Worm (Caenorhabditis elegans) whole organism, late embryonic: ENCODE measurements around the gene C10F3.7.
A peak's percentile ranks its signal among the peaks of the same experiment; 100 is the strongest.

ENCODE experiments used
- C38D4.7 ChIP-seq: fragments of 200-800 bp; sonication (Bioruptor generic); optimal IDR thresholded peaks from 2 replicates; lab custom pipeline; 2018; ENCODE audit warnings: mild to moderate bottlenecking, missing genetic modification characterization, moderate library complexity, missing compliant biosample characterization
- F13H6.1 ChIP-seq: sonication (generic microtip); optimal IDR thresholded peaks from 2 replicates; lab custom pipeline; 2016; ENCODE audit warnings: missing genetic modification characterization, missing compliant biosample characterization
- K09A11.1 ChIP-seq: sonication (generic microtip); optimal IDR thresholded peaks from 2 replicates; lab custom pipeline; 2017; ENCODE audit warnings: antibody characterized with exemption, mild to moderate bottlenecking, missing genetic modification characterization, missing compliant biosample characterization; ENCODE audit not compliant: insufficient read depth
- T23F11.4 ChIP-seq: fragments of 200-800 bp; sonication (Bioruptor generic); optimal IDR thresholded peaks from 2 replicates; lab custom pipeline; 2018; ENCODE audit warnings: mild to moderate bottlenecking, missing genetic modification characterization, missing compliant biosample characterization
- Y22D7AL.16 ChIP-seq: sonication (generic microtip); optimal IDR thresholded peaks from 2 replicates; lab custom pipeline; 2016; ENCODE audit warnings: missing genetic modification characterization, missing compliant biosample characterization
- ceh-18 ChIP-seq: sonication (generic microtip); optimal IDR thresholded peaks from 2 replicates; lab custom pipeline; 2016; ENCODE audit warnings: missing genetic modification characterization, missing compliant biosample characterization
- ceh-19 ChIP-seq: fragments of 200-800 bp; sonication (Bioruptor generic); optimal IDR thresholded peaks from 2 replicates; lab custom pipeline; 2018; ENCODE audit warnings: mild to moderate bottlenecking, missing genetic modification characterization, missing compliant biosample characterization
- ceh-22 ChIP-seq: sonication (generic microtip); optimal IDR thresholded peaks from 2 replicates; lab custom pipeline; 2017; ENCODE audit warnings: missing biosample characterization, missing genetic modification characterization
- ceh-31 ChIP-seq: sonication (generic microtip); optimal IDR thresholded peaks from 2 replicates; lab custom pipeline; 2016; ENCODE audit warnings: missing genetic modification characterization, missing compliant biosample characterization
- ceh-6 ChIP-seq: fragments of 200-800 bp; sonication (Bioruptor generic); optimal IDR thresholded peaks from 2 replicates; lab custom pipeline; 2018; ENCODE audit warnings: mild to moderate bottlenecking, missing genetic modification characterization, missing compliant biosample characterization
- ceh-9 ChIP-seq: sonication (generic microtip); optimal IDR thresholded peaks from 2 replicates; lab custom pipeline; 2016; ENCODE audit warnings: mild to moderate bottlenecking, missing genetic modification characterization, inconsistent platforms, missing compliant biosample characterization
- che-1 ChIP-seq: sonication (generic microtip); optimal IDR thresholded peaks from 2 replicates; lab custom pipeline; 2016; ENCODE audit warnings: mild to moderate bottlenecking, missing genetic modification characterization, missing compliant biosample characterization
- ets-4 ChIP-seq: sonication (generic microtip); optimal IDR thresholded peaks from 2 replicates; lab custom pipeline; 2016; ENCODE audit warnings: missing genetic modification characterization, missing compliant biosample characterization
- eyg-1 ChIP-seq: sonication (generic microtip); optimal IDR thresholded peaks from 2 replicates; lab custom pipeline; 2016; ENCODE audit warnings: missing genotype, missing genetic modification characterization, missing compliant biosample characterization
- fkh-10 ChIP-seq: fragments of 150-350 bp; optimal IDR thresholded peaks from 2 replicates; lab custom pipeline; 2014; ENCODE audit warnings: missing biosample characterization, missing genetic modification reagents, missing genetic modification characterization
- fkh-6 ChIP-seq: sonication (generic microtip); optimal IDR thresholded peaks from 2 replicates; lab custom pipeline; 2016; ENCODE audit warnings: missing genetic modification characterization, missing compliant biosample characterization
- hlh-13 ChIP-seq: fragments of 200-800 bp; sonication (Bioruptor generic); optimal IDR thresholded peaks from 2 replicates; lab custom pipeline; 2018; ENCODE audit warnings: mild to moderate bottlenecking, missing genetic modification characterization, missing compliant biosample characterization
- hlh-30 ChIP-seq: sonication (generic microtip); optimal IDR thresholded peaks from 2 replicates; lab custom pipeline; 2017; ENCODE audit warnings: antibody characterized with exemption, missing genetic modification characterization, missing compliant biosample characterization; ENCODE audit not compliant: insufficient read depth
- hlh-8 ChIP-seq: sonication (generic microtip); optimal IDR thresholded peaks from 2 replicates; lab custom pipeline; 2016; ENCODE audit warnings: missing genotype, missing genetic modification characterization, missing compliant biosample characterization
- lin-11 ChIP-seq: fragments of 200-800 bp; sonication (Bioruptor generic); optimal IDR thresholded peaks from 2 replicates; lab custom pipeline; 2018; ENCODE audit warnings: mild to moderate bottlenecking, missing genetic modification characterization, missing compliant biosample characterization
- nfya-1 ChIP-seq: sonication (generic microtip); optimal IDR thresholded peaks from 2 replicates; lab custom pipeline; 2017; ENCODE audit warnings: missing genetic modification characterization, mild to moderate bottlenecking, missing compliant biosample characterization, antibody characterized with exemption, moderate library complexity
- npax-4 ChIP-seq: sonication (generic microtip); optimal IDR thresholded peaks from 2 replicates; lab custom pipeline; 2016; ENCODE audit warnings: missing genetic modification characterization, missing compliant biosample characterization
- pag-3 ChIP-seq: sonication (generic microtip); optimal IDR thresholded peaks from 2 replicates; lab custom pipeline; 2016; ENCODE audit warnings: missing compliant biosample characterization, missing genetic modification characterization, borderline replicate concordance
- pat-9 ChIP-seq: fragments of 200-800 bp; sonication (Bioruptor generic); optimal IDR thresholded peaks from 2 replicates; lab custom pipeline; 2018; ENCODE audit warnings: mild to moderate bottlenecking, missing genetic modification characterization, moderate library complexity, missing compliant biosample characterization
- pha-2 ChIP-seq: sonication (generic microtip); optimal IDR thresholded peaks from 2 replicates; lab custom pipeline; 2017; ENCODE audit warnings: mild to moderate bottlenecking, missing genetic modification characterization, missing compliant biosample characterization
- pqm-1 ChIP-seq: sonication (generic microtip); optimal IDR thresholded peaks from 2 replicates; lab custom pipeline; 2016; ENCODE audit warnings: missing genetic modification characterization, missing compliant biosample characterization
- sox-4 ChIP-seq: sonication (generic microtip); optimal IDR thresholded peaks from 2 replicates; lab custom pipeline; 2017; ENCODE audit warnings: mild to moderate bottlenecking, missing genetic modification characterization, inconsistent platforms, missing compliant biosample characterization
- ttx-3 ChIP-seq: sonication (generic microtip); optimal IDR thresholded peaks from 2 replicates; lab custom pipeline; 2016; ENCODE audit warnings: missing genetic modification reagents, missing genetic modification characterization, missing compliant biosample characterization
- unc-3 ChIP-seq, 2 experiments: fragments of 200-800 bp in 1 of 2; sonication (Bioruptor generic) in 1 of 2; sonication (generic microtip) in 1 of 2; conservative IDR thresholded peaks in 1 of 2; optimal IDR thresholded peaks in 1 of 2; 2 replicates each; pipeline versions ENCODE4 v1.3.6 to Lab custom; 2016 to 2022; ENCODE audit warnings: missing compliant biosample characterization in 2 of 2, missing genetic modification characterization in 2 of 2, missing genetic modification reagents in 1 of 2
- unc-42 ChIP-seq: sonication (generic microtip); optimal IDR thresholded peaks from 2 replicates; lab custom pipeline; 2016; ENCODE audit warnings: missing genotype, missing genetic modification characterization, missing compliant biosample characterization
- unc-55 ChIP-seq: sonication (generic microtip); optimal IDR thresholded peaks from 2 replicates; lab custom pipeline; 2017; ENCODE audit warnings: missing biosample characterization, missing genetic modification reagents, missing genetic modification characterization
- unc-86 ChIP-seq: sonication (generic microtip); optimal IDR thresholded peaks from 2 replicates; lab custom pipeline; 2016; ENCODE audit warnings: missing genetic modification characterization, missing compliant biosample characterization
- zip-5 ChIP-seq: sonication (generic microtip); optimal IDR thresholded peaks from 2 replicates; lab custom pipeline; 2016; ENCODE audit warnings: missing genetic modification characterization, missing compliant biosample characterization

C10F3.7 gene

DNA sequence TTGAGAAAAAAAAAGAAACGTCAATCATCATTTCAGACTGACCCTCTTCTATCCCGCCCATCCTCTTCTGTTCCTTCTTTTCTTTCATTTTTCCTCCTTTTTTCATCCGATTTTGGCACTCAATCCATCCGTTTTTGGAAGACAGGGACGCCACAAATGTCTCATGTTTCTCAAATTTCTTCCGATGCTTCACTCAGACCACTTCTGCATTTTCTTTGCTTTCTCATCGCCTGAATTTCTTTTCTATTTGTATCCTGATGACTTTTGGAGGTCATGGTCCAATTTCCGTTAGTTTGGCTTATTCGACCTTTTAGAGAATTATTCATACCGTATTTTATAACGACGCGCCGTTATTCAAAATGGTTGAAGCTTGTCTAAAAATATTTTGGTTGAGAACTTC is 14.1 kb downstream of the C10F3.7 start (continued):
- no peak for TF ChIP-seq lin-11 (tag; lab: Kevin White, UChicago)
- TF ChIP-seq, all 69 proteins: peak for 0

- peak; percentile 8 for TF ChIP-seq ceh-18 (tag; lab: Kevin White, UChicago)
- TF ChIP-seq ttx-3 (tag; lab: Kevin White, UChicago) = no peak
- peak; percentile 43 for TF ChIP-seq unc-55 (GFP tag; lab: Kevin White, UChicago)
- peak; percentile 32 for TF ChIP-seq unc-42 (tag; lab: Kevin White, UChicago)
- TF ChIP-seq hlh-8 = no peak
- no peak for TF ChIP-seq pqm-1
- TF ChIP-seq ceh-9 (tag; lab: Kevin White, UChicago) = no peak
- no peak for TF ChIP-seq fkh-6 (tag; lab: Kevin White, UChicago)
Observed at ce11 chrV:5964658-5965178, 21.9 kb downstream of the C10F3.7 start.

DNA sequence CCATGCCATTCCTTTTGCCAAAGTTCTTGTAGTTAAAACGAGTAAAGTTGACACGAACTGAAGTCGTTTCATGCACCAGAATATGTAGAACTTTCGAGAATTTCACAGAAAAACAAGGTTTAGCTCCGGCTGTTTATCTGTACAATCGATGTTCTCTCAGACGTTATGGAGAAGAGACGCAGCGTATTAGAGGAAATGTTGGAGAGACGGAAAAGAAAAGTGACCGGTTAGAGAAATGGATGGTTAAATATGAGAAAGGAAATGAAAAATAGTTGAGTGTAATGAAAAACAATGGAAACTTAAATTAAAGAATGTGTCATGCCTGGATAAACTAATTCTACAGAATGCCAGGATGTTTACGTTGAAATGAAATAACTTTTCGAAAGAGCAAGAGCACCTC is 23.0 kb downstream of the C10F3.7 start, which contains the start of gene pcm-1:
pcm-1 (minus strand) TSS at position 187 of the 400 bp plus-strand sequence.
- TF ChIP-seq F13H6.1 (tag; lab: Kevin White, UChicago) (no peak), ceh-31 (no peak), unc-42 (tag; lab: Kevin White, UChicago) (peak; percentile 14), unc-55 (GFP tag; lab: Kevin White, UChicago) (no peak), nfya-1 (peak; percentile 20)

- TF ChIP-seq unc-42 (tag; lab: Kevin White, UChicago) = peak; percentile 59
- no peak for TF ChIP-seq hlh-8
Observed at ce11 chrV:5963092-5963491, 23.6 kb downstream of the C10F3.7 start.

- TF ChIP-seq unc-42 (tag; lab: Kevin White, UChicago) (peak; percentile 85), fkh-6 (tag; lab: Kevin White, UChicago) (no peak)
Observed at ce11 chrV:5961516-5961915, 25.1 kb downstream of the C10F3.7 start, which contains the start of gene mcp-1. mcp-1 (plus strand) TSS chrV:5961807.

- TF ChIP-seq unc-42 (tag; lab: Kevin White, UChicago) (peak; percentile 74), pag-3 (no peak)
Observed at ce11 chrV:5955627-5956026, 31.0 kb downstream of the C10F3.7 start.

DNA sequence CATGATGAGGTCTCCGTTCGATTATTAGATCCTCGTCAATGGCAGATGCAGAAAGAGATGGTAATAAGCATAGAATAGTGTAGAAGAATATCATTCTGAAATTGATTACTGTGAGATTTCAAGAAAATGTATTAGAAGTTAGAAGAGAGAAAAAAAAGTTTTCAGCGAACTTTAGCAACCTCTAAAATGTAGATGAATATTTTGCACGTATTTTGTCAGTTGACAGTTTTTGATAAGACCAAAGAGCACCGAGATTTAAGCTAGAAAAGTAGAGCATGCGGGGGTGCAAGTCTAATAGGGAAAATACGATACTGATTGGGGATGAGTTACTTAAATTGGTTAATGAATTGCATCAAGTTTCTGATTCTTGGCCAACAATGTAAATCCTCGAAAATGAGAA is 31.9 kb downstream of the C10F3.7 start, which contains the start of gene M03F8.6:
M03F8.6 (minus strand) TSS at position 101 of the 400 bp plus-strand sequence.
- TF ChIP-seq ceh-18 (tag; lab: Kevin White, UChicago) = no peak
- TF ChIP-seq ceh-22 (tag; lab: Kevin White, UChicago) = no peak
- no peak for TF ChIP-seq che-1
- TF ChIP-seq ceh-19 (GFP tag; lab: Kevin White, UChicago) = no peak
- no peak for TF ChIP-seq C38D4.7 (GFP tag; lab: Kevin White, UChicago)
- TF ChIP-seq unc-42 (tag; lab: Kevin White, UChicago) = no peak
- no peak for TF ChIP-seq Y22D7AL.16 (tag; lab: Kevin White, UChicago)
- no peak for TF ChIP-seq sox-4

DNA sequence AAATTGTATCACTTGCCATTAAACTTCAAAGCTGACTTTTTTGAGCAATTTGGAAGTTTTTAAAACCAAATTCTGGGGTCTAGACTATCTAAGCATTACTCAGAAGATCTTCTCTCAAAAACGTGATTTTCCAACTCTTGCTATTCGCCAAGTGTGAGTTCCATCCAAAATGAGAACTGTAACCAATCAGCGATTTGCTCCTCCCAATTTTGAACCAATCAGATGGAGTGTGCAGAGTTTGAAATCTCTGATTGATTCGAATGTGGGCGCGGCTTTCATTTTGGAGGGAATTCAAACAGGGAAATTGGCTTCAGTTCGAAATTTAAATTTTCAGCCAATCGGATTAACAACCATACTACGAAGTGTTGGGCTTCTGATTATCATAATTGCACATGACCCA is 33.6 kb downstream of the C10F3.7 start:
- TF ChIP-seq hlh-30 (tag; lab: Kevin White, UChicago) = no peak
- TF ChIP-seq nfya-1 = peak; percentile 75

DNA sequence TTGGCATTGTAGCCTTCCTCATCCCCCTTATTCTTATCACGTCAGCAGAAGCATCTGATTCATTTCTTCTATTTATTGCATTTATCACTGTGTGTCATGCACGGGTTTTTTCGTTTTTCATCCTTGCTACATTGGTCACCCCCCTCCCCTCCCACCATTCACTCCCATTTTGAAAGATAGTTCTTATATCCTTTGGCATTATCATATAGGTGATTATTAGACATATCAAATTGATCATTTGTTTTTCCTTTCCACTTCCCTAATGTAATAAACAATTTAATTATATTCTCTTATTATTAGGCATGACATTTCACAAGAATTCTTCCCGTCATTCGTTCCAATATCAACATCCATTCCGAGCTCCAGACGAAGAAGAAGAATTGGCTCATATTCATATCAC is 35.5 kb downstream of the C10F3.7 start, which contains the start of gene M03F8.1:
M03F8.1 (plus strand) TSS at position 301 of the 400 bp plus-strand sequence.
- TF ChIP-seq zip-5 (tag; lab: Kevin White, UChicago) = no peak
- TF ChIP-seq unc-86 (tag; lab: Kevin White, UChicago) = no peak
- TF ChIP-seq che-1 = no peak
- TF ChIP-seq ceh-31 = no peak
- TF ChIP-seq unc-3 (GFP tag; conservative IDR thresholded peaks at IDR 0.05; lab: Robert Waterston, UW) = no peak
- no peak for TF ChIP-seq unc-3 (tag; optimal IDR thresholded peaks at IDR 0.05; lab: Kevin White, UChicago)
- TF ChIP-seq C38D4.7 (GFP tag; lab: Kevin White, UChicago) = no peak
- no peak for TF ChIP-seq pat-9 (tag; lab: Kevin White, UChicago)
- TF ChIP-seq unc-55 (GFP tag; lab: Kevin White, UChicago) = no peak
- no peak for TF ChIP-seq eyg-1 (tag; lab: Kevin White, UChicago)
- no peak for TF ChIP-seq fkh-10
- TF ChIP-seq K09A11.1 (tag; lab: Kevin White, UChicago) = no peak
- TF ChIP-seq hlh-13 (GFP tag; lab: Kevin White, UChicago) = no peak
- TF ChIP-seq T23F11.4 (GFP tag; lab: Kevin White, UChicago) = no peak
- TF ChIP-seq pha-2 (tag; lab: Kevin White, UChicago) = no peak
- TF ChIP-seq npax-4 (tag; lab: Kevin White, UChicago) = no peak
- no peak for TF ChIP-seq sox-4
- TF ChIP-seq ttx-3 (tag; lab: Kevin White, UChicago) = no peak
- TF ChIP-seq ets-4 (tag; lab: Kevin White, UChicago) = no peak
- no peak for TF ChIP-seq ceh-6
